Worm (Caenorhabditis elegans) whole organism, midembryonic: Measurements from ENCODE around the gene lips-2.

Source experiments
- cog-1 ChIP-seq: sonication (generic microtip); optimal IDR thresholded peaks from 2 replicates; lab custom pipeline; 2016; ENCODE audit warnings: missing genetic modification characterization, missing compliant biosample characterization
- flt-1 ChIP-seq: fragments of 200-800 bp; sonication (Bioruptor generic); IDR thresholded peaks from 2 replicates; pipeline ENCODE4 v1.3.6; 2022; ENCODE audit warnings: missing genetic modification characterization, missing compliant biosample characterization
- klf-2 ChIP-seq: fragments of 200-800 bp; sonication (Bioruptor generic); conservative IDR thresholded peaks from 2 replicates; pipeline ENCODE4 v1.3.6; 2022; ENCODE audit warnings: missing genetic modification reagents, missing genetic modification characterization, missing compliant biosample characterization
- med-1 ChIP-seq: sonication (generic microtip); optimal IDR thresholded peaks from 2 replicates; lab custom pipeline; 2017; ENCODE audit warnings: missing genetic modification characterization, mild to moderate bottlenecking, missing compliant biosample characterization, antibody characterized with exemption, missing genetic modification reagents; ENCODE audit not compliant: insufficient read depth
- ref-1 ChIP-seq: fragments of 200-800 bp; sonication (Bioruptor generic); conservative IDR thresholded peaks from 2 replicates; pipeline ENCODE4 v1.3.6; 2022; ENCODE audit warnings: missing genetic modification reagents, missing genetic modification characterization, missing compliant biosample characterization
- tab-1 ChIP-seq: fragments of 200-800 bp; sonication (Bioruptor generic); IDR thresholded peaks from 2 replicates; pipeline ENCODE4 v1.3.6; 2022; ENCODE audit warnings: missing genetic modification characterization, missing compliant biosample characterization
- ztf-23 ChIP-seq: fragments of 200-800 bp; sonication (Bioruptor generic); IDR thresholded peaks from 2 replicates; pipeline ENCODE4 v1.3.6; 2022; ENCODE audit warnings: missing genetic modification reagents, missing genetic modification characterization, missing compliant biosample characterization

DNA sequence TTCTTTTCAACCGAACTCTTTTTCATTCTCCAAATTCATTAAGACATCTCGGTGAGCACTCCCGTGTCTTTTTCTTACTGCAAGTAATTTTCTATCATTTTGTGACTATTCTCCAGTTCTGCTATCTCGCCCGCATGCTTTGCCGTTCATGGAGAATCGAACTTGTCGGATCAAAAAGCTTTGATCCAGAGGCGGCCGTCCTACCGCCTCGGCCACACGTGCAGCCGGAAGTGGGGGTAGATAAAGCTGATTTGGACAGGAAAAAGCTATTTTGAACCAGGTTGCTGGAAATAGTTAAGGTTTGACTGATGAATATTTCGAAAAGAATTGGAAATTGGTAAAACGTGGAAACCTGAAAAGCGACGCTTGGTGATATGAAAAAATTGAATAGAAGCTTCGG lies 18.6 kb downstream of the lips-2 start:
- TF ChIP-seq ref-1 (no peak), flt-1 (no peak), med-1 (GFP tag; lab: Kevin White, UChicago) (no peak), cog-1 (no peak), ztf-23 (GFP tag; lab: Robert Waterston, UW) (no peak), tab-1 (GFP tag; lab: Robert Waterston, UW) (no peak), klf-2 (GFP tag; lab: Robert Waterston, UW) (no peak)
